Worm (Caenorhabditis elegans) whole organism, L3 larva: ENCODE measurements around the gene dhs-12.

Source experiments
- R02D3.7 ChIP-seq: fragments of 150-350 bp; optimal IDR thresholded peaks from 2 replicates; lab custom pipeline; 2014; ENCODE audit warnings: missing biosample characterization, missing genetic modification characterization
- ZK546.5 ChIP-seq: sonication (generic microtip); optimal IDR thresholded peaks from 2 replicates; lab custom pipeline; 2017; ENCODE audit warnings: missing biosample characterization, missing genetic modification characterization
- ama-1 ChIP-seq: fragments of 150-350 bp; optimal IDR thresholded peaks from 2 replicates; lab custom pipeline; 2018
- ceh-16 ChIP-seq: sonication (generic microtip); optimal IDR thresholded peaks from 2 replicates; lab custom pipeline; 2017; ENCODE audit warnings: missing biosample characterization, missing genetic modification characterization
- ceh-28 ChIP-seq: fragments of 150-350 bp; optimal IDR thresholded peaks from 2 replicates; lab custom pipeline; 2014; ENCODE audit warnings: missing biosample characterization, missing genetic modification reagents, missing genetic modification characterization
- ceh-82 ChIP-seq: fragments of 150-350 bp; optimal IDR thresholded peaks from 2 replicates; lab custom pipeline; 2014; ENCODE audit warnings: missing biosample characterization, missing genetic modification characterization
- daf-12 ChIP-seq: fragments of 150-350 bp; optimal IDR thresholded peaks from 2 replicates; lab custom pipeline; 2014; ENCODE audit warnings: missing biosample characterization, missing genetic modification reagents, missing genetic modification characterization
- egl-27 ChIP-seq: sonication (generic microtip); optimal IDR thresholded peaks from 4 replicates; lab custom pipeline; 2017; ENCODE audit warnings: missing biosample characterization, missing genetic modification reagents, missing genetic modification characterization
- egl-5 ChIP-seq: fragments of 150-350 bp; optimal IDR thresholded peaks from 2 replicates; lab custom pipeline; 2017; ENCODE audit warnings: missing biosample characterization, missing genetic modification reagents, missing genetic modification characterization, inconsistent platforms
- elt-3 ChIP-seq, 3 experiments: fragments of 150-350 bp in 1 of 3; sonication (generic microtip) in 2 of 3; optimal IDR thresholded peaks; 2 replicates in 2 of 3; 4 replicates in 1 of 3; lab custom pipeline; 2014 to 2017; ENCODE audit warnings: missing biosample characterization in 3 of 3, missing genetic modification characterization in 3 of 3
- eor-1 ChIP-seq, 2 experiments: fragments of 150-350 bp; optimal IDR thresholded peaks; 2 replicates each; lab custom pipeline; 2014 to 2018; ENCODE audit warnings: missing biosample characterization in 2 of 2, missing genetic modification characterization in 2 of 2
- fkh-10 ChIP-seq: sonication (generic microtip); optimal IDR thresholded peaks from 2 replicates; lab custom pipeline; 2017; ENCODE audit warnings: missing biosample characterization, missing genetic modification reagents, missing genetic modification characterization
- fkh-2 ChIP-seq: fragments of 150-350 bp; optimal IDR thresholded peaks from 2 replicates; lab custom pipeline; 2014; ENCODE audit warnings: missing biosample characterization, missing genetic modification reagents, missing genetic modification characterization
- fos-1 ChIP-seq: fragments of 150-350 bp; optimal IDR thresholded peaks from 2 replicates; lab custom pipeline; 2014; ENCODE audit warnings: missing biosample characterization, missing genetic modification characterization
- hmg-11 ChIP-seq: sonication (generic microtip); optimal IDR thresholded peaks from 2 replicates; lab custom pipeline; 2016; ENCODE audit warnings: missing genetic modification characterization, missing compliant biosample characterization
- jun-1 ChIP-seq: fragments of 150-350 bp; optimal IDR thresholded peaks from 2 replicates; lab custom pipeline; 2014; ENCODE audit warnings: missing biosample characterization, missing genetic modification reagents, missing genetic modification characterization
- lin-15B ChIP-seq: fragments of 150-350 bp; optimal IDR thresholded peaks from 2 replicates; lab custom pipeline; 2014; ENCODE audit warnings: missing biosample characterization, missing genetic modification characterization
- lin-39 ChIP-seq: fragments of 150-350 bp; optimal IDR thresholded peaks from 2 replicates; lab custom pipeline; 2018; ENCODE audit warnings: missing biosample characterization, missing genetic modification reagents, missing genetic modification characterization
- lsy-12 ChIP-seq: sonication (generic microtip); optimal IDR thresholded peaks from 2 replicates; lab custom pipeline; 2016; ENCODE audit warnings: mild to moderate bottlenecking, missing genetic modification characterization, missing compliant biosample characterization
- mdl-1 ChIP-seq: fragments of 150-350 bp; optimal IDR thresholded peaks from 2 replicates; lab custom pipeline; 2014; ENCODE audit warnings: missing biosample characterization, missing genetic modification characterization
- mml-1 ChIP-seq: fragments of 150-350 bp; sonication (generic microtip); optimal IDR thresholded peaks from 3 replicates; lab custom pipeline; 2014; ENCODE audit warnings: missing biosample characterization, missing genetic modification characterization
- nfya-1 ChIP-seq: sonication (generic microtip); optimal IDR thresholded peaks from 2 replicates; lab custom pipeline; 2017; ENCODE audit warnings: missing genetic modification characterization, mild to moderate bottlenecking, missing compliant biosample characterization, antibody characterized with exemption, moderate library complexity; ENCODE audit not compliant: insufficient read depth
- nhr-12 ChIP-seq: fragments of 150-350 bp; optimal IDR thresholded peaks from 2 replicates; lab custom pipeline; 2014; ENCODE audit warnings: missing biosample characterization, missing genetic modification characterization
- nhr-23 ChIP-seq: fragments of 150-350 bp; optimal IDR thresholded peaks from 2 replicates; lab custom pipeline; 2014; ENCODE audit warnings: missing biosample characterization, missing genetic modification reagents, missing genetic modification characterization
- nhr-237 ChIP-seq: fragments of 150-350 bp; optimal IDR thresholded peaks from 2 replicates; lab custom pipeline; 2014; ENCODE audit warnings: missing biosample characterization, missing genetic modification characterization
- nhr-28 ChIP-seq: fragments of 150-350 bp; optimal IDR thresholded peaks from 2 replicates; lab custom pipeline; 2014; ENCODE audit warnings: missing biosample characterization, missing genetic modification characterization
- nhr-67 ChIP-seq: fragments of 150-350 bp; optimal IDR thresholded peaks from 2 replicates; lab custom pipeline; 2014; ENCODE audit warnings: missing biosample characterization, missing genetic modification characterization
- nhr-76 ChIP-seq: fragments of 150-350 bp; sonication (generic microtip); optimal IDR thresholded peaks from 5 replicates; lab custom pipeline; 2014; ENCODE audit warnings: missing biosample characterization, missing genetic modification characterization
- nhr-77 ChIP-seq: fragments of 150-350 bp; optimal IDR thresholded peaks from 2 replicates; lab custom pipeline; 2014; ENCODE audit warnings: missing biosample characterization, missing genetic modification characterization
- pha-4 ChIP-seq: fragments of 150-350 bp; optimal IDR thresholded peaks from 2 replicates; lab custom pipeline; 2014; ENCODE audit warnings: missing biosample characterization, missing genetic modification reagents, missing genetic modification characterization
- pqm-1 ChIP-seq: fragments of 150-350 bp; optimal IDR thresholded peaks from 2 replicates; lab custom pipeline; 2017; ENCODE audit warnings: missing biosample characterization, missing genetic modification characterization, inconsistent platforms
- sea-2 ChIP-seq: fragments of 150-350 bp; sonication (generic microtip); optimal IDR thresholded peaks from 4 replicates; lab custom pipeline; 2014; ENCODE audit warnings: missing biosample characterization, missing genetic modification reagents, missing genetic modification characterization
- unc-39 ChIP-seq: sonication (generic microtip); optimal IDR thresholded peaks from 4 replicates; lab custom pipeline; 2017; ENCODE audit warnings: missing biosample characterization, missing genetic modification characterization
- unc-62 ChIP-seq: fragments of 150-350 bp; sonication (generic microtip); optimal IDR thresholded peaks from 4 replicates; lab custom pipeline; 2014; ENCODE audit warnings: missing biosample characterization, missing genetic modification reagents, missing genetic modification characterization
- ztf-11 ChIP-seq: fragments of 150-350 bp; optimal IDR thresholded peaks from 2 replicates; lab custom pipeline; 2014; ENCODE audit warnings: missing biosample characterization, missing genetic modification characterization
- ztf-4 ChIP-seq: fragments of 150-350 bp; optimal IDR thresholded peaks from 2 replicates; lab custom pipeline; 2014; ENCODE audit warnings: missing biosample characterization, missing genetic modification characterization

The dhs-12 gene

DNA sequence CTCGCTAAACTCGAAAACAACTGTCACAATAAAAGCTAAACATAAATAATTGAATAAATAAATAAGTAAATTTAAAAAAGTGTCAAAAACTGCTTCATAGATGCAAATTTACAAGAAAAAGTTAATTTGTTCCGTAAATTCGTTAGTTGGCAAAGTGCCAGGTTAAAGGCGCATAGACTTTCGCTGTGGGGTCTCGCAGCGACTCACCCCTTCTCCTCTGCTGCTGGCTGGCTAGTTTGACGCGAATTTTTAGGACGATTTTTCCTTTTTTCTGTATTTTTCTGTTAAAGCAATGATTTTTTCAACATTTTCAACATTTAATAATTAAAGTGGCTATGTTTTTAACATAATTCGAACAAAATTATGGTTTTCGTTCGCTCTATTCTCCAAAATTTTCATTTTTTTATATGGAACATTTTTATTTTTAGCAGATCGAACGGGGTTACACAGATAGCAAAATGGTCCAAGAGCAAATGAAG is 34.0 kb downstream of the dhs-12 start, which contains the start of gene rack-1 (continued):
- peak; percentile 85 for TF ChIP-seq nfya-1
- no peak for TF ChIP-seq ceh-28 (tag; lab: Kevin White, UChicago)
- TF ChIP-seq lin-15B (tag; lab: Kevin White, UChicago) = peak; percentile 64
- no peak for TF ChIP-seq daf-12
- TF ChIP-seq mml-1 = no peak
- no peak for TF ChIP-seq pqm-1
- no peak for TF ChIP-seq fkh-10 (GFP tag; lab: Kevin White, UChicago)
- no peak for TF ChIP-seq lsy-12 (tag; lab: Kevin White, UChicago)
- TF ChIP-seq hmg-11 (tag; lab: Kevin White, UChicago) = peak; percentile 65
- TF ChIP-seq eor-1 (tag; optimal IDR thresholded peaks at IDR 0.05; lab: Kevin White, UChicago) = no peak

DNA sequence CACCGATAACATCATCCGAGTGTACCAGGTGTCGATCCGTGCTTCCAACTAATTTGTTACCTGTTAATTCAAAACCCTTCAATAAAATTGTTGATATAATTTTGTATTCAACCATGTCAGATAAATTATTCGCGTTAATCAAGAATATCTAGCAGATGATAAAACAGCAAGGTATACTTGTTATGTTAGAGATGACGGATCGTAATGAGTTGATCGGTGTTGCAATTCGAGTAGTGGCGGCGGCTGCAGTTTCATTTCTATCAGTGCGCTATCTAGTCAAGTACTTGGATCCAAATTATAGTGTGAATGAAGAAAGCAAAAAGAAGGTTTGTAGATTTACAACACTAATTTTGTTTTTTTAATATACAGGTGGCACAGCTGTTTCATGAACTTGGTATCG is 35.5 kb downstream of the dhs-12 start, which contains the start of gene mspn-1:
Gene mspn-1, plus strand, starts transcription at position 190 of the 400 bp plus-strand sequence.
- TF ChIP-seq elt-3 (tag; optimal IDR thresholded peaks at IDR 0.05; lab: Kevin White, UChicago) (no peak), nfya-1 (no peak), unc-39 (tag; lab: Kevin White, UChicago) (no peak), fkh-10 (GFP tag; lab: Kevin White, UChicago) (no peak)

DNA sequence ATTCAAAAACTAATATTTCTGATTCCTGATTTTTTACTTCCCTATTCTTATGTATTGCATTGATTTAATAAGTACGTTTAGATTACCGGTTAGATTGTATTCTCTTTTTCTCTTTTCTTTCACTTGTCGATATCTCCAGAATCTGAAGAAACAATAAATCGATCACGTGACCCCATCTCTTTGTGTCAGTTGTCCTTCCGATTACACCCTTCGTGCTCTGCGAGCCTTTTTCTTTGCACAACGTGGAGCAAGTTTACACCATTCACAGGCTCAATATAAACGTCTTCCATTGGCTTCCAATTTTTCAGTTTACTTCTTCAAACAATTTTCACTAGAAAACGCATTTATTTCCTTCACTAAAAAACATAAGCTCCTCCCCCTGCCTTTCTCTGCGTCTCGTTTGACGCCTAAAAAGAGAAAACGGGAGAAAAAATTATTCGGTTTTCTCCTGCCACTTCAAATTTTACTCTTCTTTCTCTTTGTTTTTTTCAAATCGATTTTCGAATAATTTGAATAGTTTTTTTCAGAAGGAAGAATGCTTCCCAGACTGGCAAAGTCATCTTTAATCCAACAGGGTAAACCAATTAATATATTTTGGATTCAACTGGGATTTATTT is 38.0 kb downstream of the dhs-12 start, which contains the start of gene gta-1:
Gene gta-1, plus strand, starts transcription at position 528 of the 617 bp plus-strand sequence.
- TF ChIP-seq mdl-1 (tag; lab: Kevin White, UChicago) (no peak), nhr-12 (tag; lab: Kevin White, UChicago) (no peak), ama-1 (no peak), nhr-237 (no peak), ceh-28 (tag; lab: Kevin White, UChicago) (peak; percentile 14), fkh-2 (tag; lab: Kevin White, UChicago) (no peak), egl-5 (tag; lab: Kevin White, UChicago) (peak; percentile 52), hmg-11 (tag; lab: Kevin White, UChicago) (peak; percentile 18), pqm-1 (no peak), sea-2 (GFP tag; lab: Kevin White, UChicago) (no peak), nfya-1 (peak; percentile 37), R02D3.7 (tag; lab: Kevin White, UChicago) (no peak), ztf-11 (tag; lab: Kevin White, UChicago) (no peak)

DNA sequence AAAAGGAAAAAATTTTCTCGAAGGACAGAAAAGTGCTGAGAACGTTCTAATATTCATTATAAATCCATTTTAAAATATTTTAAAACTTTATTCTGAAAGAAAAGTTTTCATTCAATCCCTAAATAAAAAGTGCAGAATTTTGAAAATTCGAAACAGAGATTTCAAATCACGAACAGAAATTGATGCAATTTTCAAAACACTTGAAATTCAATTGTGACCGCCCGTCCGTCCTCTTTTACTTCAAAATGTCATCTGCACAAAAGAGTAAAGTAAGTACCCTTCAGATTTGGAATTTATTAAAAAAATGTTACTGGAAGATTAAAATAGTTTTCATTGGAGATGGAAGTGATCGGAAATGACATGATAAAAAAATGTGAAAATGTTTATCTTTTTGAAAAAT is 46.2 kb downstream of the dhs-12 start:
- no peak for TF ChIP-seq unc-62
- no peak for TF ChIP-seq ceh-28 (tag; lab: Kevin White, UChicago)
- no peak for TF ChIP-seq nhr-23 (tag; lab: Kevin White, UChicago)
- TF ChIP-seq ztf-4 (tag; lab: Kevin White, UChicago) = no peak
- TF ChIP-seq fkh-2 (tag; lab: Kevin White, UChicago) = no peak
- TF ChIP-seq fkh-10 (GFP tag; lab: Kevin White, UChicago) = peak; percentile 62

DNA sequence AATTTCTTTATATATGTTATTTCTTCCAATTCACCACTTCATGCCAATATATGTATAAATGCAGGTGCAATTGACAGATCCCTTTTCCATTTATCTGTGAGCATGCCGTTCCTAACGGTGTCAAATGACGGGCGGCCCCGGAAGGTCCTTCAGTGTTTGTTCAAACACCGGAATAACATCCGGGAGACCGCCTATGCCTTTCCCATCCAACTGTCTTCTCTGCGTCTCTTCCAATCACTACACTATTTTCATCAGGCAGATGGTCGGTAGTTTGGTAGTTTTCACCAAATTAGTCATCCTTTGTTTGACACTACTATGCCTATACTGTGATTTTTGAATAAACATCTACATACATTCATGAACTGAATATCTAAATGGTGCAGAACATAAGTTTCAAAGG is 48.3 kb downstream of the dhs-12 start:
- no peak for TF ChIP-seq ZK546.5 (tag; lab: Kevin White, UChicago)
- TF ChIP-seq ceh-16 (tag; lab: Kevin White, UChicago) = no peak
- no peak for TF ChIP-seq nhr-76
- no peak for TF ChIP-seq ceh-82 (tag; lab: Kevin White, UChicago)
- no peak for TF ChIP-seq ztf-4 (tag; lab: Kevin White, UChicago)
- no peak for TF ChIP-seq unc-62
- TF ChIP-seq, all 47 proteins: peak for 0

DNA sequence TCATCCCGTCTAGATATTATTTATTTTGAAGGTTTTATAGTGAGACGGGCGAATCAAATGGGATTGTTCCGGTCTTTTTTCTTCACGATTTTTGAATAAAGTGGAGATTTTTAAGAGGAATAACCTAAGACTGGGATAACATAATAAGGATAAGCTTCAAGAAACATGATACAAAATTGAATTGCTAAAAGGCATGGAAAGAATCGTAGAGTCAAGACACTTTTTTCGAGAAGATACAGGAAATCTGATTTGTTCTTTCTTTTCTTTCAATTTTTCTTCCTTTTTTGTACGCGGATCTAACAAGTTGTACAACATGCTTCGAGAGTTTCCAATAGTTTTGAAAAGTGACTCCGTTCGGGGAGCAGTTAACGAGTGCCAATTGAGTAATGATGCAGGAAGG is 49.2 kb downstream of the dhs-12 start:
- peak; percentile 84 for TF ChIP-seq fkh-10 (GFP tag; lab: Kevin White, UChicago)
- TF ChIP-seq ZK546.5 (tag; lab: Kevin White, UChicago) = no peak

DNA sequence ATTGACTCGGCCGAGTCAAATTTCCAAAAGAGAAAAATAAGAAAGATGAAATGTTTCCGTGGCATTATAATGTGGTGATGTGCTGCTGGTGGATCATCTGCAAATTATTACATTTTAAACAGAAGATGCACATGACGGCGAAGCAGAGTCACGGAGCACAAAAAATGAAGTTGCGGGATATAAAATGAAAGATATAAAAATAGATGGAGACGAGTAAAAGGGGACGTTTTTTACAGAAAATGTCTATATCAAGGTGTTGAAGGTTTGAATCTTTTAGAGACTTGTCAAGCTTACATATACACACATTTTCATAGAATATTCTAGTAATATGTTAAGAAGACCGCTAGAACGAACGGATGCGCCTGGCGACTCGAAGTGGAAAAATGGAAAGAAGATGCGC is 52.1 kb downstream of the dhs-12 start, which contains the start of gene ptrg-1:
Gene ptrg-1, minus strand, starts transcription at position 101 of the 400 bp plus-strand sequence.
- no peak for TF ChIP-seq fkh-2 (tag; lab: Kevin White, UChicago)
- no peak for TF ChIP-seq fos-1
- TF ChIP-seq mml-1 = no peak
- TF ChIP-seq hmg-11 (tag; lab: Kevin White, UChicago) = no peak
- TF ChIP-seq R02D3.7 (tag; lab: Kevin White, UChicago) = no peak
- no peak for TF ChIP-seq egl-27 (tag; lab: Kevin White, UChicago)
- no peak for TF ChIP-seq ztf-4 (tag; lab: Kevin White, UChicago)
- no peak for TF ChIP-seq nhr-28 (tag; lab: Kevin White, UChicago)
- TF ChIP-seq daf-12 = no peak
- no peak for TF ChIP-seq jun-1
- no peak for TF ChIP-seq lin-39 (tag; lab: Kevin White, UChicago)
- TF ChIP-seq nhr-67 (tag; lab: Kevin White, UChicago) = no peak
- no peak for TF ChIP-seq pha-4 (tag; lab: Kevin White, UChicago)
- TF ChIP-seq pqm-1 = no peak
- TF ChIP-seq unc-62 = no peak
- no peak for TF ChIP-seq nhr-77 (tag; lab: Kevin White, UChicago)
- no peak for TF ChIP-seq ZK546.5 (tag; lab: Kevin White, UChicago)
- TF ChIP-seq lin-15B (tag; lab: Kevin White, UChicago) = no peak
- TF ChIP-seq ceh-16 (tag; lab: Kevin White, UChicago) = no peak
